Worm (Caenorhabditis elegans) whole organism, midembryonic: ENCODE measurements around the gene tbck-1.

Source experiments
- cog-1 ChIP-seq: sonication (generic microtip); optimal IDR thresholded peaks from 2 replicates; lab custom pipeline; 2016; ENCODE audit warnings: missing genetic modification characterization, missing compliant biosample characterization
- flt-1 ChIP-seq: fragments of 200-800 bp; sonication (Bioruptor generic); IDR thresholded peaks from 2 replicates; pipeline ENCODE4 v1.3.6; 2022; ENCODE audit warnings: missing genetic modification characterization, missing compliant biosample characterization
- klf-2 ChIP-seq: fragments of 200-800 bp; sonication (Bioruptor generic); conservative IDR thresholded peaks from 2 replicates; pipeline ENCODE4 v1.3.6; 2022; ENCODE audit warnings: missing genetic modification reagents, missing genetic modification characterization, missing compliant biosample characterization
- med-1 ChIP-seq: sonication (generic microtip); optimal IDR thresholded peaks from 2 replicates; lab custom pipeline; 2017; ENCODE audit warnings: missing genetic modification characterization, mild to moderate bottlenecking, missing compliant biosample characterization, antibody characterized with exemption, missing genetic modification reagents; ENCODE audit not compliant: insufficient read depth
- tab-1 ChIP-seq: fragments of 200-800 bp; sonication (Bioruptor generic); IDR thresholded peaks from 2 replicates; pipeline ENCODE4 v1.3.6; 2022; ENCODE audit warnings: missing genetic modification characterization, missing compliant biosample characterization
- ztf-23 ChIP-seq: fragments of 200-800 bp; sonication (Bioruptor generic); IDR thresholded peaks from 2 replicates; pipeline ENCODE4 v1.3.6; 2022; ENCODE audit warnings: missing genetic modification reagents, missing genetic modification characterization, missing compliant biosample characterization
- ztf-29 ChIP-seq: fragments of 200-800 bp; sonication (Bioruptor generic); IDR thresholded peaks from 2 replicates; pipeline ENCODE4 v1.3.6; 2022; ENCODE audit warnings: missing genetic modification reagents, missing genetic modification characterization, missing compliant biosample characterization

DNA sequence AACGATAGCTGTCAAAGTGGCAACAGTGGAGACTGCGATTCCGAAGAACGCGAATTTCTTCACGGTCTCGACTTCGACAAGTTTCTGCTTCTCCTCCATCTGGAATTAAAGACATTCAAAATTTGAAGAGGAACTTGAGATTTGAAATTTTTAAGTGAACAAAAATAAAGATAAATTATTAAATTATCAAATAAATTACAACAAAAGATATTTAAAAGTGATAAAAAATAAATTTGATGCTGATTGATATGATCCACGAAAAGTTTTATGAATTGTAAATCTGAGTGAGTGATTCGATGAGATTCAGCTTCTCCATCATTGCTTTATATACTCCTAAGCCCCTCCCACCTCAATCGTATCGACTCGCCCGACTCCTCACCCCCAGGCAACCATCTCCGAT lies 39.1 kb downstream of the tbck-1 start, which contains the start of gene col-17:
- no peak for TF ChIP-seq tab-1 (GFP tag; lab: Robert Waterston, UW)
- TF ChIP-seq cog-1 (tag; lab: Kevin White, UChicago), result no peak
- no peak for TF ChIP-seq med-1
- TF ChIP-seq flt-1 (GFP tag; lab: Robert Waterston, UW), result no peak
- TF ChIP-seq ztf-23 (GFP tag; lab: Robert Waterston, UW), result no peak
- TF ChIP-seq ztf-29, result no peak
- TF ChIP-seq klf-2 (GFP tag; lab: Robert Waterston, UW), result no peak
